Fruit fly (Drosophila melanogaster): ENCODE measurements around the gene raw.

DNA sequence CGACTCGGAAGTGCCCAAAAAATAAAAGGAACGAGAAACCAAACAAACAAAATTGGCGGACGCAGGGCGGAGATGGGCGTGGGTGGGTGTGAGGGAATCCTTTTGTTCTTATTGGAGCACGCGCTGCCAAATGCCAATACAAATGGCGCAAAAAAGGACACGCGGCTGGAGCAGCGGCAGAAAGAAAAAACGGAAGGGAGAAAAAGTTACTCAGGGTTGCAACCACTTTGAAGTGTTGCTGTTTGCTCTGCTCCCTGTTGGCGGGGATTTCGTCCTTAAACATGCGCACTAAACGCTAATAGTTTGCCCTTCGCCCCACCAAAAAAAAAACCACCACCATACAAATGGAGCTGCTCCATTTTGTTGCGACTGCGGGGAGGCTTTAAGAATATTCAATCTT lies 7.0 kb upstream of the raw start:
- TF ChIP-seq CG8478 (optimal IDR thresholded peaks at IDR 0.05) (no peak), CTCF (optimal IDR thresholded peaks at IDR 0.05) (no peak)
